Fruit fly (Drosophila melanogaster) whole organism, embryonic: ENCODE results near the gene cd.

ENCODE experiments used
- Bgb ChIP-seq: fragments of 200-800 bp; sonication (Bioruptor generic); IDR thresholded peaks from 2 replicates; pipeline ENCODE4 v1.3.6; 2022; ENCODE audit warnings: missing biosample characterization, missing genetic modification characterization; ENCODE audit not compliant: partially characterized antibody
- CG7745 ChIP-seq: fragments of 200-800 bp; sonication (Bioruptor generic); optimal IDR thresholded peaks from 2 replicates; lab custom pipeline; 2018; ENCODE audit warnings: missing biosample characterization, mild to moderate bottlenecking, missing genetic modification characterization, moderate library complexity
- inv ChIP-seq: fragments of 200-800 bp; sonication (Bioruptor generic); IDR thresholded peaks from 2 replicates; pipeline ENCODE4 v1.3.6; 2022; ENCODE audit warnings: missing biosample characterization, missing genetic modification characterization; ENCODE audit not compliant: partially characterized antibody
- otp ChIP-seq: fragments of 200-800 bp; sonication (Bioruptor generic); IDR thresholded peaks from 3 replicates; pipeline ENCODE4, ENCODE4 v1.3.6; 2022; ENCODE audit warnings: missing biosample characterization, missing genetic modification characterization
- pum ChIP-seq: fragments of 200-800 bp; sonication (Bioruptor generic); optimal IDR thresholded peaks from 2 replicates; lab custom pipeline; 2016; ENCODE audit warnings: missing biosample characterization, missing genetic modification characterization

DNA sequence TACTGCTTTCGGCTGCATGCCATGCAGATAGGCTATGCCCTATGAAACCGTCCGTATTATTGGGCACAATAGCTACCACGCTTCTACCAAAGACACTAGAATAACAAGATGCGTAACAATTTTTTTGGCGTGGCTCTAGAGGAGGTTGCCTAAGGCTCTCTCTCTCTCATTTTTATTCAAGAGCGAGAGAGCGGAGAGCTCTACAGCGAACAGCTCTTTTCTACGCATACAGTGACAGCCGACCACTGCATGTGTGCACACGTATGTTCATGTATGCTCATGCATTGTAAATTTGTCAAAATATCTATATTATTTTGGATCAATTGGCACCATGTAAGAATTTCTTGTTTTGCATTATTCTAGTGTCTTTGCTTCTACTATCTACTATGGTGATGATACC, 38.2 kb downstream of the cd start:
- TF ChIP-seq CG7745 (tag; lab: Kevin White, UChicago) (no peak), otp (GFP tag; lab: Robert Waterston, UW) (no peak), pum (GFP tag; lab: Kevin White, UChicago) (no peak), Bgb (GFP tag; lab: Robert Waterston, UW) (no peak), inv (GFP tag; lab: Robert Waterston, UW) (no peak)
